Worm (Caenorhabditis elegans) whole organism, L3 larva: ENCODE measurements around the gene R05D8.9.

Experiments used
- ZK546.5 ChIP-seq: sonication (generic microtip); optimal IDR thresholded peaks from 2 replicates; lab custom pipeline; 2017; ENCODE audit warnings: missing biosample characterization, missing genetic modification characterization
- ama-1 ChIP-seq: fragments of 150-350 bp; optimal IDR thresholded peaks from 2 replicates; lab custom pipeline; 2018
- ceh-16 ChIP-seq: sonication (generic microtip); optimal IDR thresholded peaks from 2 replicates; lab custom pipeline; 2017; ENCODE audit warnings: missing biosample characterization, missing genetic modification characterization
- ceh-82 ChIP-seq: fragments of 150-350 bp; optimal IDR thresholded peaks from 2 replicates; lab custom pipeline; 2014; ENCODE audit warnings: missing biosample characterization, missing genetic modification characterization
- daf-12 ChIP-seq: fragments of 150-350 bp; optimal IDR thresholded peaks from 2 replicates; lab custom pipeline; 2014; ENCODE audit warnings: missing biosample characterization, missing genetic modification reagents, missing genetic modification characterization
- egl-27 ChIP-seq: sonication (generic microtip); optimal IDR thresholded peaks from 4 replicates; lab custom pipeline; 2017; ENCODE audit warnings: missing biosample characterization, missing genetic modification reagents, missing genetic modification characterization
- elt-1 ChIP-seq: fragments of 150-350 bp; optimal IDR thresholded peaks from 2 replicates; lab custom pipeline; 2014; ENCODE audit warnings: missing biosample characterization, missing genetic modification characterization
- elt-2 ChIP-seq: sonication (generic microtip); optimal IDR thresholded peaks from 2 replicates; lab custom pipeline; 2016; ENCODE audit warnings: missing genetic modification reagents, mild to moderate bottlenecking, missing genetic modification characterization, missing compliant biosample characterization
- elt-3 ChIP-seq, 3 experiments: fragments of 150-350 bp in 1 of 3; sonication (generic microtip) in 2 of 3; optimal IDR thresholded peaks; 2 replicates in 2 of 3; 4 replicates in 1 of 3; lab custom pipeline; 2014 to 2017; ENCODE audit warnings: missing biosample characterization in 3 of 3, missing genetic modification characterization in 3 of 3
- eor-1 ChIP-seq, 2 experiments: fragments of 150-350 bp; optimal IDR thresholded peaks; 2 replicates each; lab custom pipeline; 2014 to 2018; ENCODE audit warnings: missing biosample characterization in 2 of 2, missing genetic modification characterization in 2 of 2
- fkh-10 ChIP-seq: sonication (generic microtip); optimal IDR thresholded peaks from 2 replicates; lab custom pipeline; 2017; ENCODE audit warnings: missing biosample characterization, missing genetic modification reagents, missing genetic modification characterization
- fkh-2 ChIP-seq: fragments of 150-350 bp; optimal IDR thresholded peaks from 2 replicates; lab custom pipeline; 2014; ENCODE audit warnings: missing biosample characterization, missing genetic modification reagents, missing genetic modification characterization
- lin-15B ChIP-seq: fragments of 150-350 bp; optimal IDR thresholded peaks from 2 replicates; lab custom pipeline; 2014; ENCODE audit warnings: missing biosample characterization, missing genetic modification characterization
- lin-39 ChIP-seq: fragments of 150-350 bp; optimal IDR thresholded peaks from 2 replicates; lab custom pipeline; 2018; ENCODE audit warnings: missing biosample characterization, missing genetic modification reagents, missing genetic modification characterization
- mdl-1 ChIP-seq: fragments of 150-350 bp; optimal IDR thresholded peaks from 2 replicates; lab custom pipeline; 2014; ENCODE audit warnings: missing biosample characterization, missing genetic modification characterization
- mml-1 ChIP-seq: fragments of 150-350 bp; sonication (generic microtip); optimal IDR thresholded peaks from 3 replicates; lab custom pipeline; 2014; ENCODE audit warnings: missing biosample characterization, missing genetic modification characterization
- nfya-1 ChIP-seq: sonication (generic microtip); optimal IDR thresholded peaks from 2 replicates; lab custom pipeline; 2017; ENCODE audit warnings: missing genetic modification characterization, mild to moderate bottlenecking, missing compliant biosample characterization, antibody characterized with exemption, moderate library complexity; ENCODE audit not compliant: insufficient read depth
- nhr-11 ChIP-seq: fragments of 150-350 bp; optimal IDR thresholded peaks from 2 replicates; lab custom pipeline; 2014; ENCODE audit warnings: missing biosample characterization, missing genetic modification characterization
- nhr-12 ChIP-seq: fragments of 150-350 bp; optimal IDR thresholded peaks from 2 replicates; lab custom pipeline; 2014; ENCODE audit warnings: missing biosample characterization, missing genetic modification characterization
- nhr-23 ChIP-seq: fragments of 150-350 bp; optimal IDR thresholded peaks from 2 replicates; lab custom pipeline; 2014; ENCODE audit warnings: missing biosample characterization, missing genetic modification reagents, missing genetic modification characterization
- nhr-25 ChIP-seq: sonication (generic microtip); optimal IDR thresholded peaks from 2 replicates; lab custom pipeline; 2017; ENCODE audit warnings: missing biosample characterization, missing genetic modification characterization
- nhr-28 ChIP-seq: fragments of 150-350 bp; optimal IDR thresholded peaks from 2 replicates; lab custom pipeline; 2014; ENCODE audit warnings: missing biosample characterization, missing genetic modification characterization
- nhr-43 ChIP-seq: sonication (generic microtip); optimal IDR thresholded peaks from 2 replicates; lab custom pipeline; 2016; ENCODE audit warnings: mild to moderate bottlenecking, missing genetic modification characterization, missing compliant biosample characterization; ENCODE audit not compliant: poor library complexity, severe bottlenecking
- nhr-67 ChIP-seq: fragments of 150-350 bp; optimal IDR thresholded peaks from 2 replicates; lab custom pipeline; 2014; ENCODE audit warnings: missing biosample characterization, missing genetic modification characterization
- nhr-76 ChIP-seq: fragments of 150-350 bp; sonication (generic microtip); optimal IDR thresholded peaks from 5 replicates; lab custom pipeline; 2014; ENCODE audit warnings: missing biosample characterization, missing genetic modification characterization
- nhr-77 ChIP-seq: fragments of 150-350 bp; optimal IDR thresholded peaks from 2 replicates; lab custom pipeline; 2014; ENCODE audit warnings: missing biosample characterization, missing genetic modification characterization
- pha-4 ChIP-seq: fragments of 150-350 bp; optimal IDR thresholded peaks from 2 replicates; lab custom pipeline; 2014; ENCODE audit warnings: missing biosample characterization, missing genetic modification reagents, missing genetic modification characterization
- pqm-1 ChIP-seq: fragments of 150-350 bp; optimal IDR thresholded peaks from 2 replicates; lab custom pipeline; 2017; ENCODE audit warnings: missing biosample characterization, missing genetic modification characterization, inconsistent platforms
- sea-2 ChIP-seq: fragments of 150-350 bp; sonication (generic microtip); optimal IDR thresholded peaks from 4 replicates; lab custom pipeline; 2014; ENCODE audit warnings: missing biosample characterization, missing genetic modification reagents, missing genetic modification characterization
- snpc-4 ChIP-seq: fragments of 150-350 bp; optimal IDR thresholded peaks from 2 replicates; lab custom pipeline; 2014; ENCODE audit warnings: missing biosample characterization, missing genetic modification characterization
- tbx-2 ChIP-seq: sonication (generic microtip); optimal IDR thresholded peaks from 2 replicates; lab custom pipeline; 2016; ENCODE audit warnings: mild to moderate bottlenecking, missing genetic modification characterization, missing compliant biosample characterization
- unc-62 ChIP-seq: fragments of 150-350 bp; sonication (generic microtip); optimal IDR thresholded peaks from 4 replicates; lab custom pipeline; 2014; ENCODE audit warnings: missing biosample characterization, missing genetic modification reagents, missing genetic modification characterization
- zag-1 ChIP-seq: fragments of 150-350 bp; optimal IDR thresholded peaks from 2 replicates; lab custom pipeline; 2014; ENCODE audit warnings: missing biosample characterization, missing genetic modification characterization
- ztf-11 ChIP-seq: fragments of 150-350 bp; optimal IDR thresholded peaks from 2 replicates; lab custom pipeline; 2014; ENCODE audit warnings: missing biosample characterization, missing genetic modification characterization
- ztf-4 ChIP-seq: fragments of 150-350 bp; optimal IDR thresholded peaks from 2 replicates; lab custom pipeline; 2014; ENCODE audit warnings: missing biosample characterization, missing genetic modification characterization

The R05D8.9 gene

DNA sequence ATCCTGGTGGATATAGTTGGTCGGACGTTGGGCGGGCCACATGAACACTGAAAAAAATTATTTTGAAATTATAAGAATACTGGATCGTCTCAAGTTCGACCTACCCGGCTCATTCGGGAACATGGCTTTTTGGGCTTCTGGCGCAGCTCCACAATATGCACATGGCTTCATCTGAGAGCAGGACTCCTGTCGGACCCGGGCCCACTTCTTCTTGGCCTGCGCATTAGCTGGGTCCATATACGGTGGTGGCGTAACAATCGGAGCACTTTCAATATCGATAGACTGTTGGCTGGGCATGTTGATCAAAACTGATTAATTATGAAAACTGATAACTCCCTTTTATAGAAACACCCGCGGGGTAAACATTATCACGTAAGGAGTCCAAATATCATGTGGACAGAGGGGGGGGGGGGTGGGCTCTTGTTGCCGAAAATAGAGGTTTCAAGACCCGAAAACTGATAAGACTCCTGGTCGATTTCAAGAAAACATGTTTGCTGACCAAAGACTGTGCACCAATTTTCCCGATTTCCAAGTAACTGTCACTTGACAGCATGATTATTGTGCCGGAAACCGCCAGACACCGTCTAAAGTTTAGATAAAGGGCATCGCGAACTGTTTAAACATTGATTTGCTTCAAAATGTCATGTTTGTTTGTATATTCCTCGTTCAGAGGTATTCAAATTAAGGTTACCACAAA lies 36.4 kb downstream of the R05D8.9 start, which contains the start of gene dod-3:
dod-3 (minus strand) TSS at position 315 of the 697 bp plus-strand sequence.
- TF ChIP-seq elt-3 (tag; optimal IDR thresholded peaks at IDR 0.05; lab: Kevin White, UChicago) (no peak), elt-2 (tag; lab: Kevin White, UChicago) (peak; percentile 95), lin-39 (tag; lab: Kevin White, UChicago) (no peak), ama-1 (peak; percentile 70), eor-1 (tag; optimal IDR thresholded peaks at IDR 0.05; lab: Kevin White, UChicago) (no peak), pqm-1 (peak; percentile 67), nhr-12 (tag; lab: Kevin White, UChicago) (no peak)

- TF ChIP-seq ceh-82 (no peak), nhr-67 (no peak), pha-4 (tag; lab: Kevin White, UChicago) (no peak), nhr-11 (tag; lab: Kevin White, UChicago) (no peak), nhr-43 (tag; lab: Kevin White, UChicago) (no peak), ZK546.5 (tag; lab: Kevin White, UChicago) (no peak), ztf-4 (tag; lab: Kevin White, UChicago) (no peak), nhr-28 (tag; lab: Kevin White, UChicago) (no peak), fkh-2 (tag; lab: Kevin White, UChicago) (no peak), nhr-12 (tag; lab: Kevin White, UChicago) (no peak), nhr-77 (no peak), daf-12 (tag; lab: Kevin White, UChicago) (no peak), fkh-10 (GFP tag; lab: Kevin White, UChicago) (no peak), nhr-25 (tag; lab: Kevin White, UChicago) (no peak)
- TF ChIP-seq, all 47 proteins: peak for 0
These were observed 39.1 kb downstream of the R05D8.9 start, which contains the start of gene str-33 for ce11 chrV:2728236-2728635. TSS of gene str-33 (plus strand) at chrV:2728536.

ce11 chrV:2727101-2727500 lies 40.3 kb downstream of the R05D8.9 start, which contains the start of gene str-13:
TSS of gene str-13 (minus strand) at chrV:2727201.
- no peak for TF ChIP-seq nhr-12 (tag; lab: Kevin White, UChicago)
- no peak for TF ChIP-seq ztf-11
- TF ChIP-seq nfya-1: no peak
- TF ChIP-seq tbx-2: no peak
- TF ChIP-seq lin-15B (tag; lab: Kevin White, UChicago): no peak
- TF ChIP-seq unc-62 (GFP tag; lab: Kevin White, UChicago): no peak
- no peak for TF ChIP-seq nhr-23
- TF ChIP-seq mdl-1: no peak
- TF ChIP-seq snpc-4: no peak
- no peak for TF ChIP-seq pha-4 (tag; lab: Kevin White, UChicago)
- no peak for TF ChIP-seq elt-2 (tag; lab: Kevin White, UChicago)

DNA sequence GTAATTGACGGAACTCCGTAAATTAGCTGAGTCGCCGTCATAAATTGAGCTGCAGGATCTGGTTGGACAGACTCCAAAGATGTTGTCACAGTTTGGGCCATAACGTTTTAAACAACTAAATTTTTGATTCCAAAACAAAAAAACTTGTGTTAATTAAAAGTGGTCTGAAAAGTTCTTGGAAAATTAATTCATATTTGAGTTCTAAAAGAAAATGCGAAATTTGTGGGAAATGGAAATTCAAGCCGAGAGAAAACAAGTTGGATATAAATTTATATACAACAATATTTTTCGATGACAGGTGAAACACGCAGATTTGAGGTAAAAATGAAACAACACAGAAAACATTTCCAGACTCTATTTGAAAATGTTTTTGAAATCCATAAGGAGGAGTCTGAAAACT lies 42.1 kb downstream of the R05D8.9 start, which contains the start of gene srg-59:
srg-59 (minus strand) TSS at position 101 of the 400 bp plus-strand sequence.
- no peak for TF ChIP-seq unc-62 (GFP tag; lab: Kevin White, UChicago)
- TF ChIP-seq nfya-1: no peak
- TF ChIP-seq pqm-1: no peak
- TF ChIP-seq nhr-76: no peak
- no peak for TF ChIP-seq nhr-11 (tag; lab: Kevin White, UChicago)

ce11 chrV:2722555-2722954 lies 44.8 kb downstream of the R05D8.9 start, which contains the start of gene srg-60:
TSS of gene srg-60 (minus strand) at chrV:2722655.
- TF ChIP-seq zag-1 (no peak), elt-1 (tag; lab: Kevin White, UChicago) (no peak), snpc-4 (no peak), ceh-16 (tag; lab: Kevin White, UChicago) (no peak), tbx-2 (no peak), egl-27 (no peak), elt-3 (tag; optimal IDR thresholded peaks at IDR 0.05; lab: Kevin White, UChicago) (no peak), mml-1 (tag; lab: Kevin White, UChicago) (no peak), pha-4 (tag; lab: Kevin White, UChicago) (no peak), nhr-76 (no peak), sea-2 (GFP tag; lab: Kevin White, UChicago) (no peak), nhr-25 (tag; lab: Kevin White, UChicago) (no peak), unc-62 (GFP tag; lab: Kevin White, UChicago) (no peak), elt-2 (tag; lab: Kevin White, UChicago) (no peak)
- TF ChIP-seq, all 47 proteins: peak for 0
